Worm (Caenorhabditis elegans) whole organism, L2 larva: ENCODE results near the gene C47A10.12.
A peak's percentile ranks its signal among the peaks of the same experiment; 100 is the strongest.

Experiments
- C34F6.9 ChIP-seq: fragments of 150-350 bp; optimal IDR thresholded peaks from 2 replicates; lab custom pipeline; 2014; ENCODE audit warnings: missing biosample characterization, missing genetic modification characterization
- F13H6.1 ChIP-seq: sonication (generic microtip); optimal IDR thresholded peaks from 2 replicates; lab custom pipeline; 2016; ENCODE audit warnings: missing genetic modification characterization, missing compliant biosample characterization
- R02D3.7 ChIP-seq: fragments of 150-350 bp; optimal IDR thresholded peaks from 2 replicates; lab custom pipeline; 2014; ENCODE audit warnings: missing biosample characterization, missing genetic modification characterization
- ZK546.5 ChIP-seq: sonication (generic microtip); optimal IDR thresholded peaks from 2 replicates; lab custom pipeline; 2017; ENCODE audit warnings: missing biosample characterization, missing genetic modification characterization
- alr-1 ChIP-seq: fragments of 150-350 bp; optimal IDR thresholded peaks from 2 replicates; lab custom pipeline; 2014; ENCODE audit warnings: missing biosample characterization, missing genetic modification characterization
- aly-2 ChIP-seq: fragments of 150-350 bp; optimal IDR thresholded peaks from 2 replicates; lab custom pipeline; 2014; ENCODE audit warnings: missing biosample characterization, missing genetic modification characterization
- ama-1 ChIP-seq: fragments of 150-350 bp; optimal IDR thresholded peaks from 2 replicates; lab custom pipeline; 2018; ENCODE audit warnings: inconsistent platforms
- blmp-1 ChIP-seq: sonication (generic microtip); optimal IDR thresholded peaks from 2 replicates; lab custom pipeline; 2017; ENCODE audit warnings: missing genetic modification characterization, mild to moderate bottlenecking, missing compliant biosample characterization, antibody characterized with exemption, moderate library complexity; ENCODE audit not compliant: insufficient read depth
- ceh-82 ChIP-seq: fragments of 150-350 bp; optimal IDR thresholded peaks from 2 replicates; lab custom pipeline; 2014; ENCODE audit warnings: missing biosample characterization, missing genetic modification characterization
- crh-2 ChIP-seq: sonication (generic microtip); optimal IDR thresholded peaks from 2 replicates; lab custom pipeline; 2017; ENCODE audit warnings: missing biosample characterization, missing genetic modification characterization
- dmd-4 ChIP-seq: sonication (generic microtip); optimal IDR thresholded peaks from 2 replicates; lab custom pipeline; 2017; ENCODE audit warnings: missing biosample characterization, missing genetic modification characterization
- egl-27 ChIP-seq: sonication (generic microtip); optimal IDR thresholded peaks from 3 replicates; lab custom pipeline; 2017; ENCODE audit warnings: missing biosample characterization, missing genetic modification reagents, missing genetic modification characterization
- elt-1 ChIP-seq: fragments of 150-350 bp; optimal IDR thresholded peaks from 2 replicates; lab custom pipeline; 2014; ENCODE audit warnings: missing biosample characterization, missing genetic modification characterization
- elt-3 ChIP-seq: sonication (generic microtip); optimal IDR thresholded peaks from 2 replicates; lab custom pipeline; 2017; ENCODE audit warnings: missing biosample characterization, missing genetic modification characterization
- fos-1 ChIP-seq: fragments of 150-350 bp; optimal IDR thresholded peaks from 2 replicates; lab custom pipeline; 2014; ENCODE audit warnings: missing biosample characterization, missing genetic modification characterization
- gmeb-1 ChIP-seq: fragments of 150-350 bp; optimal IDR thresholded peaks from 2 replicates; lab custom pipeline; 2014; ENCODE audit warnings: missing biosample characterization, missing genetic modification characterization
- lin-39 ChIP-seq: fragments of 150-350 bp; optimal IDR thresholded peaks from 2 replicates; lab custom pipeline; 2014; ENCODE audit warnings: missing biosample characterization, missing genetic modification reagents, missing genetic modification characterization
- lsy-2 ChIP-seq, 2 experiments: fragments of 150-350 bp in 1 of 2; sonication (generic microtip) in 1 of 2; optimal IDR thresholded peaks; 2 replicates each; lab custom pipeline; 2014 to 2017; ENCODE audit warnings: missing biosample characterization in 2 of 2, missing genetic modification characterization in 2 of 2
- mab-5 ChIP-seq: fragments of 150-350 bp; optimal IDR thresholded peaks from 2 replicates; lab custom pipeline; 2014; ENCODE audit warnings: missing biosample characterization, missing genetic modification characterization
- mdl-1 ChIP-seq, 2 experiments: fragments of 150-350 bp in 1 of 2; sonication (generic microtip) in 1 of 2; optimal IDR thresholded peaks; 2 replicates each; lab custom pipeline; 2017; ENCODE audit warnings: missing biosample characterization in 2 of 2, missing genetic modification characterization in 2 of 2
- nhr-10 ChIP-seq: sonication (generic microtip); optimal IDR thresholded peaks from 2 replicates; lab custom pipeline; 2017; ENCODE audit warnings: missing biosample characterization, missing genetic modification characterization
- nhr-11 ChIP-seq: fragments of 150-350 bp; optimal IDR thresholded peaks from 2 replicates; lab custom pipeline; 2014; ENCODE audit warnings: missing biosample characterization, missing genetic modification characterization
- nhr-23 ChIP-seq: fragments of 150-350 bp; optimal IDR thresholded peaks from 2 replicates; lab custom pipeline; 2014; ENCODE audit warnings: missing biosample characterization, missing genetic modification reagents, missing genetic modification characterization
- nhr-237 ChIP-seq: fragments of 150-350 bp; optimal IDR thresholded peaks from 2 replicates; lab custom pipeline; 2014; ENCODE audit warnings: missing biosample characterization, missing genetic modification characterization
- nhr-25 ChIP-seq: fragments of 150-350 bp; sonication (generic microtip); optimal IDR thresholded peaks from 3 replicates; lab custom pipeline; 2014; ENCODE audit warnings: missing biosample characterization, missing genetic modification characterization
- nhr-6 ChIP-seq: fragments of 150-350 bp; optimal IDR thresholded peaks from 2 replicates; lab custom pipeline; 2014; ENCODE audit warnings: missing biosample characterization, missing genetic modification characterization
- nhr-77 ChIP-seq: fragments of 150-350 bp; optimal IDR thresholded peaks from 2 replicates; lab custom pipeline; 2014; ENCODE audit warnings: missing biosample characterization, missing genetic modification characterization
- peb-1 ChIP-seq: fragments of 150-350 bp; optimal IDR thresholded peaks from 2 replicates; lab custom pipeline; 2014; ENCODE audit warnings: missing biosample characterization, missing genetic modification characterization
- sem-4 ChIP-seq: fragments of 150-350 bp; optimal IDR thresholded peaks from 2 replicates; lab custom pipeline; 2014; ENCODE audit warnings: missing biosample characterization, missing genetic modification reagents, missing genetic modification characterization
- sma-3 ChIP-seq: sonication (generic microtip); optimal IDR thresholded peaks from 2 replicates; lab custom pipeline; 2016; ENCODE audit warnings: missing genetic modification reagents, missing genetic modification characterization, missing compliant biosample characterization
- sma-9 ChIP-seq, 2 experiments: fragments of 150-350 bp in 1 of 2; sonication (generic microtip) in 1 of 2; optimal IDR thresholded peaks; 2 replicates each; lab custom pipeline; 2014 to 2016; ENCODE audit warnings: missing genetic modification characterization in 2 of 2, mild to moderate bottlenecking in 1 of 2, missing biosample characterization in 1 of 2, missing compliant biosample characterization in 1 of 2, missing genetic modification reagents in 1 of 2, moderate library complexity in 1 of 2
- snpc-4 ChIP-seq: fragments of 150-350 bp; optimal IDR thresholded peaks from 2 replicates; lab custom pipeline; 2014; ENCODE audit warnings: missing biosample characterization, missing genetic modification characterization
- unc-39 ChIP-seq: fragments of 150-350 bp; optimal IDR thresholded peaks from 2 replicates; lab custom pipeline; 2014; ENCODE audit warnings: missing biosample characterization, missing genetic modification characterization
- unc-62 ChIP-seq: fragments of 150-350 bp; optimal IDR thresholded peaks from 2 replicates; lab custom pipeline; 2014; ENCODE audit warnings: missing biosample characterization, missing genetic modification reagents, missing genetic modification characterization
- zag-1 ChIP-seq: fragments of 150-350 bp; optimal IDR thresholded peaks from 2 replicates; lab custom pipeline; 2014; ENCODE audit warnings: missing biosample characterization, missing genetic modification characterization
- ztf-1 ChIP-seq: fragments of 200-800 bp; sonication (Bioruptor generic); conservative IDR thresholded peaks from 2 replicates; pipeline ENCODE4 v1.3.6; 2022; ENCODE audit warnings: missing genetic modification characterization, missing compliant biosample characterization
- ztf-11 ChIP-seq: sonication (generic microtip); optimal IDR thresholded peaks from 2 replicates; lab custom pipeline; 2017; ENCODE audit warnings: missing biosample characterization, missing genetic modification characterization
- ztf-4 ChIP-seq: fragments of 150-350 bp; optimal IDR thresholded peaks from 2 replicates; lab custom pipeline; 2014; ENCODE audit warnings: missing biosample characterization, missing genetic modification characterization

Gene C47A10.12

ce11 chrV:17752340-17752739 is 25.4 kb upstream of the C47A10.12 start:
- TF ChIP-seq elt-1 (no peak), crh-2 (peak; percentile 42), sma-9 (GFP tag; optimal IDR thresholded peaks at IDR 0.05; lab: Kevin White, UChicago) (peak; percentile 33), sma-9 (tag; optimal IDR thresholded peaks at IDR 0.05; lab: Kevin White, UChicago) (no peak), gmeb-1 (peak; percentile 18), fos-1 (tag; lab: Kevin White, UChicago) (peak; percentile 75)

ce11 chrV:17754999-17755398 is 22.7 kb upstream of the C47A10.12 start:
- peak; percentile 38 for TF ChIP-seq sma-9 (GFP tag; optimal IDR thresholded peaks at IDR 0.05; lab: Kevin White, UChicago)
- no peak for TF ChIP-seq sma-9 (tag; optimal IDR thresholded peaks at IDR 0.05; lab: Kevin White, UChicago)
- no peak for TF ChIP-seq ztf-1
- TF ChIP-seq fos-1 (tag; lab: Kevin White, UChicago) = peak; percentile 59

ce11 chrV:17755592-17755991 is 22.1 kb upstream of the C47A10.12 start, which contains the start of gene pgp-9:
Gene pgp-9, plus strand, starts transcription at chrV:17755892.
- TF ChIP-seq peb-1 = no peak
- TF ChIP-seq F13H6.1 (tag; lab: Kevin White, UChicago) = no peak
- no peak for TF ChIP-seq unc-62
- TF ChIP-seq lin-39 (tag; lab: Kevin White, UChicago) = no peak
- TF ChIP-seq nhr-237 (tag; lab: Kevin White, UChicago) = no peak
- no peak for TF ChIP-seq blmp-1 (tag; lab: Kevin White, UChicago)
- TF ChIP-seq mdl-1 (tag; optimal IDR thresholded peaks at IDR 0.05; lab: Kevin White, UChicago) = no peak
- no peak for TF ChIP-seq ztf-4 (tag; lab: Kevin White, UChicago)
- TF ChIP-seq fos-1 (tag; lab: Kevin White, UChicago) = no peak
- no peak for TF ChIP-seq zag-1
- no peak for TF ChIP-seq nhr-11 (tag; lab: Kevin White, UChicago)
- no peak for TF ChIP-seq nhr-10 (tag; lab: Kevin White, UChicago)
- TF ChIP-seq nhr-23 (tag; lab: Kevin White, UChicago) = no peak
- TF ChIP-seq ZK546.5 (tag; lab: Kevin White, UChicago) = no peak
- TF ChIP-seq, all 48 proteins: peak for 0

- TF ChIP-seq crh-2 = no peak
- TF ChIP-seq nhr-6 (tag; lab: Kevin White, UChicago) = no peak
- TF ChIP-seq snpc-4 (tag; lab: Kevin White, UChicago) = no peak
These were observed 12.6 kb upstream of the C47A10.12 start, which contains the start of the genes C47A10.16 and srh-283 for ce11 chrV:17765077-17765476. Gene C47A10.16, minus strand, starts transcription at chrV:17765177. Gene srh-283, plus strand, starts transcription at chrV:17765348.

ce11 chrV:17767249-17767648 is 10.5 kb upstream of the C47A10.12 start, which contains the start of gene srh-284:
Gene srh-284, plus strand, starts transcription at chrV:17767549.
- no peak for TF ChIP-seq lsy-2 (tag; optimal IDR thresholded peaks at IDR 0.05; lab: Kevin White, UChicago)
- no peak for TF ChIP-seq blmp-1 (tag; lab: Kevin White, UChicago)
- TF ChIP-seq sem-4 (tag; lab: Kevin White, UChicago) = no peak
- TF ChIP-seq ZK546.5 (tag; lab: Kevin White, UChicago) = no peak

ce11 chrV:17767768-17768167 is 10.0 kb upstream of the C47A10.12 start:
- TF ChIP-seq C34F6.9 (tag; lab: Kevin White, UChicago) (no peak), ztf-11 (no peak), nhr-25 (tag; lab: Kevin White, UChicago) (no peak), sma-3 (no peak), ztf-1 (no peak), dmd-4 (no peak)

- no peak for TF ChIP-seq egl-27
- TF ChIP-seq zag-1 = no peak
- TF ChIP-seq aly-2 (tag; lab: Kevin White, UChicago) = no peak
- TF ChIP-seq mab-5 (tag; lab: Kevin White, UChicago) = no peak
- TF ChIP-seq elt-3 (tag; lab: Kevin White, UChicago) = no peak
- no peak for TF ChIP-seq unc-39 (tag; lab: Kevin White, UChicago)
- TF ChIP-seq ztf-1 = no peak
- no peak for TF ChIP-seq nhr-77 (tag; lab: Kevin White, UChicago)
- no peak for TF ChIP-seq alr-1 (tag; lab: Kevin White, UChicago)
- no peak for TF ChIP-seq nhr-23 (tag; lab: Kevin White, UChicago)
- TF ChIP-seq ztf-4 (tag; lab: Kevin White, UChicago) = no peak
- TF ChIP-seq ceh-82 = no peak
- TF ChIP-seq dmd-4 = no peak
- TF ChIP-seq peb-1 = no peak
- no peak for TF ChIP-seq ama-1 (lab: Kevin White, UChicago)
- no peak for TF ChIP-seq nhr-6 (tag; lab: Kevin White, UChicago)
- TF ChIP-seq elt-1 = no peak
- TF ChIP-seq R02D3.7 = no peak
- TF ChIP-seq ZK546.5 (tag; lab: Kevin White, UChicago) = no peak
These were observed 4.6 kb upstream of the C47A10.12 start, which contains the start of gene sre-21 for ce11 chrV:17773108-17773507. Gene sre-21, minus strand, starts transcription at chrV:17773208.
